Worm (Caenorhabditis elegans) whole organism, late embryonic: ENCODE results near the gene sym-4.

Experiments used
- F13H6.1 ChIP-seq: sonication (generic microtip); optimal IDR thresholded peaks from 2 replicates; lab custom pipeline; 2016; ENCODE audit warnings: missing genetic modification characterization, missing compliant biosample characterization
- Y22D7AL.16 ChIP-seq: sonication (generic microtip); optimal IDR thresholded peaks from 2 replicates; lab custom pipeline; 2016; ENCODE audit warnings: missing genetic modification characterization, missing compliant biosample characterization
- ceh-14 ChIP-seq: sonication (generic microtip); optimal IDR thresholded peaks from 2 replicates; lab custom pipeline; 2016; ENCODE audit warnings: missing genotype, missing genetic modification characterization, missing compliant biosample characterization
- ceh-2 ChIP-seq: sonication (generic microtip); optimal IDR thresholded peaks from 2 replicates; lab custom pipeline; 2016; ENCODE audit warnings: missing genotype, missing genetic modification characterization, missing compliant biosample characterization
- elt-2 ChIP-seq: sonication (generic microtip); optimal IDR thresholded peaks from 2 replicates; lab custom pipeline; 2016; ENCODE audit warnings: missing genetic modification reagents, missing genetic modification characterization, missing compliant biosample characterization
- fax-1 ChIP-seq: sonication (generic microtip); optimal IDR thresholded peaks from 2 replicates; lab custom pipeline; 2016; ENCODE audit warnings: missing genotype, missing genetic modification characterization, missing compliant biosample characterization
- fkh-10 ChIP-seq: fragments of 150-350 bp; optimal IDR thresholded peaks from 2 replicates; lab custom pipeline; 2014; ENCODE audit warnings: missing biosample characterization, missing genetic modification reagents, missing genetic modification characterization
- fkh-6 ChIP-seq: sonication (generic microtip); optimal IDR thresholded peaks from 2 replicates; lab custom pipeline; 2016; ENCODE audit warnings: missing genetic modification characterization, missing compliant biosample characterization
- nhr-232 ChIP-seq: sonication (generic microtip); optimal IDR thresholded peaks from 2 replicates; lab custom pipeline; 2016; ENCODE audit warnings: missing genetic modification characterization, missing compliant biosample characterization
- pag-3 ChIP-seq: sonication (generic microtip); optimal IDR thresholded peaks from 2 replicates; lab custom pipeline; 2016; ENCODE audit warnings: missing compliant biosample characterization, missing genetic modification characterization, borderline replicate concordance
- pat-9 ChIP-seq: fragments of 200-800 bp; sonication (Bioruptor generic); optimal IDR thresholded peaks from 2 replicates; lab custom pipeline; 2018; ENCODE audit warnings: mild to moderate bottlenecking, missing genetic modification characterization, moderate library complexity, missing compliant biosample characterization
- pha-2 ChIP-seq: sonication (generic microtip); optimal IDR thresholded peaks from 2 replicates; lab custom pipeline; 2017; ENCODE audit warnings: mild to moderate bottlenecking, missing genetic modification characterization, missing compliant biosample characterization
- pqm-1 ChIP-seq: sonication (generic microtip); optimal IDR thresholded peaks from 2 replicates; lab custom pipeline; 2016; ENCODE audit warnings: missing genetic modification characterization, missing compliant biosample characterization
- syd-9 ChIP-seq: sonication (generic microtip); optimal IDR thresholded peaks from 2 replicates; lab custom pipeline; 2016; ENCODE audit warnings: mild to moderate bottlenecking, missing genetic modification characterization, moderate library complexity, missing compliant biosample characterization
- tbx-7 ChIP-seq: sonication (generic microtip); optimal IDR thresholded peaks from 2 replicates; lab custom pipeline; 2016; ENCODE audit warnings: missing genotype, missing genetic modification characterization, missing compliant biosample characterization
- unc-55 ChIP-seq: sonication (generic microtip); optimal IDR thresholded peaks from 2 replicates; lab custom pipeline; 2017; ENCODE audit warnings: missing biosample characterization, missing genetic modification reagents, missing genetic modification characterization
- zip-5 ChIP-seq: sonication (generic microtip); optimal IDR thresholded peaks from 2 replicates; lab custom pipeline; 2016; ENCODE audit warnings: missing genetic modification characterization, missing compliant biosample characterization
- ztf-16 ChIP-seq: sonication (generic microtip); optimal IDR thresholded peaks from 2 replicates; lab custom pipeline; 2017; ENCODE audit warnings: missing genetic modification characterization, missing compliant biosample characterization

sym-4 gene

DNA sequence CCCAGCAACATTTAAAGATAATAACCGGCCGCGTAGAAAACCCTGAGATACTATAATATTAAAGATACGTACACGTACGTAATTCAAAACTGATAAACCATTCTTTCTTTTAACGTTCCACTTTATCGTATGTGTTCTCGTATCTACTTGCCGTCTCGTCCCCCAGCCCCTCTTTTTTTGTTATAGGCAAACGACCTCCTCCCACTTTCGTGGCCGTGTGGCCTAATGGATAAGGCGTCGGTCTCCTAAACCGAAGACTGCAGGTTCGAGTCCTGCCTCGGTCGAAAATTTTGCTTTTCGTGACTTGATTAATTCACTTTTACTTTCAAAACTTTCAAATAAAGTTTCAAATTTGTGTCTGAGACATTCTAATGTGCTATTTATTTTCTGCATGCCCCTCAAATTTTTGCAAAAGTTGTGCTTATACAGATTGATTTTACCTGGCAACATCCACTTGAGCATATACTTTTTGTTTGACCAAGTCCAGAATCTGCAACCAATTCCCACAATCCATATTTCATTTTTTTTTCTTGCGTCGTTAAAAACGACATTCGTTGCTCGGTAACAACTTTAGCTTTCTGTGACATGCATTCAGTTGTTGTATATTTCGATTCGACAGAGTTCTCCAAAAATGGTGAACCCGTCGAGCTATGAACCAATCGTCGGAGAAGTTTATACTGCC lies 53.8 kb downstream of the sym-4 start, which contains the start of gene F28H6.7 (continued):
- peak; percentile 80 for TF ChIP-seq fax-1 (tag; lab: Kevin White, UChicago)
- TF ChIP-seq fkh-6 (tag; lab: Kevin White, UChicago) = peak; percentile 94
- TF ChIP-seq fkh-10 (GFP tag; lab: Kevin White, UChicago) = peak; percentile 27
- TF ChIP-seq ceh-14 (tag; lab: Kevin White, UChicago) = peak; percentile 72
- TF ChIP-seq ceh-2 (tag; lab: Kevin White, UChicago) = peak; percentile 82
- peak; percentile 59 for TF ChIP-seq zip-5 (tag; lab: Kevin White, UChicago)
- peak; percentile 97 for TF ChIP-seq elt-2 (tag; lab: Kevin White, UChicago)
- peak; percentile 81 for TF ChIP-seq syd-9
- peak; percentile 71 for TF ChIP-seq pqm-1
- peak; percentile 85 for TF ChIP-seq pha-2 (tag; lab: Kevin White, UChicago)
- peak; percentile 69 for TF ChIP-seq F13H6.1 (tag; lab: Kevin White, UChicago)
- peak; percentile 45 for TF ChIP-seq tbx-7 (tag; lab: Kevin White, UChicago)
- TF ChIP-seq Y22D7AL.16 (tag; lab: Kevin White, UChicago) = peak; percentile 90
- TF ChIP-seq nhr-232 (tag; lab: Kevin White, UChicago) = peak; percentile 95
- TF ChIP-seq pag-3 (tag; lab: Kevin White, UChicago) = peak; percentile 3
- peak; percentile 91 for TF ChIP-seq pat-9 (tag; lab: Kevin White, UChicago)
- no peak for TF ChIP-seq unc-55 (GFP tag; lab: Kevin White, UChicago)
- TF ChIP-seq ztf-16 (tag; lab: Kevin White, UChicago) = peak; percentile 92
